Fruit fly (Drosophila melanogaster) whole organism, embryonic: ENCODE data around the gene Bace.

Source experiments
- Antp ChIP-seq: fragments of 200-800 bp; sonication (Bioruptor generic); optimal IDR thresholded peaks from 3 replicates; lab custom pipeline; 2016; ENCODE audit warnings: missing biosample characterization, missing genetic modification characterization
- CG12155 ChIP-seq: fragments of 200-800 bp; sonication (Bioruptor generic); optimal IDR thresholded peaks from 3 replicates; lab custom pipeline; 2016; ENCODE audit warnings: missing biosample characterization, missing genetic modification characterization
- CG13624 ChIP-seq: fragments of 200-800 bp; sonication (Bioruptor generic); optimal IDR thresholded peaks from 2 replicates; lab custom pipeline; 2016; ENCODE audit warnings: missing biosample characterization, missing genetic modification characterization
- CG13894 ChIP-seq: fragments of 200-800 bp; sonication (Bioruptor generic); optimal IDR thresholded peaks from 3 replicates; lab custom pipeline; 2018; ENCODE audit warnings: missing biosample characterization, mild to moderate bottlenecking, missing genetic modification characterization, moderate library complexity
- CG15269 ChIP-seq: fragments of 200-800 bp; sonication (Bioruptor generic); optimal IDR thresholded peaks from 2 replicates; lab custom pipeline; 2018; ENCODE audit warnings: missing biosample characterization, mild to moderate bottlenecking, missing genetic modification characterization, moderate library complexity
- CG15601 ChIP-seq: fragments of 200-800 bp; sonication (Bioruptor generic); optimal IDR thresholded peaks from 3 replicates; lab custom pipeline; 2019; ENCODE audit warnings: missing biosample characterization, mild to moderate bottlenecking, missing genetic modification characterization, moderate library complexity
- CG18476 ChIP-seq: fragments of 200-800 bp; sonication (Bioruptor generic); optimal IDR thresholded peaks from 2 replicates; lab custom pipeline; 2016; ENCODE audit warnings: missing biosample characterization, mild to moderate bottlenecking, missing genetic modification characterization
- CG18764 ChIP-seq: fragments of 200-800 bp; sonication (Bioruptor generic); optimal IDR thresholded peaks from 3 replicates; lab custom pipeline; 2016; ENCODE audit warnings: missing biosample characterization, missing genetic modification characterization
- CG2116 ChIP-seq: fragments of 200-800 bp; sonication (Bioruptor generic); optimal IDR thresholded peaks from 3 replicates; lab custom pipeline; 2018; ENCODE audit warnings: missing biosample characterization, mild to moderate bottlenecking, missing genetic modification characterization
- CG30020 ChIP-seq: fragments of 200-800 bp; optimal IDR thresholded peaks from 2 replicates; lab custom pipeline; 2019; ENCODE audit warnings: missing biosample characterization, mild to moderate bottlenecking, missing genetic modification characterization, moderate library complexity
- CG3163 ChIP-seq: fragments of 200-800 bp; sonication (Bioruptor generic); optimal IDR thresholded peaks from 3 replicates; lab custom pipeline; 2016; ENCODE audit warnings: missing biosample characterization, missing genetic modification characterization
- CG33557 ChIP-seq: fragments of 200-800 bp; sonication (Bioruptor generic); optimal IDR thresholded peaks from 2 replicates; lab custom pipeline; 2019; ENCODE audit warnings: missing biosample characterization, mild to moderate bottlenecking, missing genetic modification characterization, moderate library complexity
- CG34376 ChIP-seq: fragments of 200-800 bp; sonication (Bioruptor generic); optimal IDR thresholded peaks from 2 replicates; lab custom pipeline; 2018; ENCODE audit warnings: missing biosample characterization, mild to moderate bottlenecking, missing genetic modification characterization
- CG42726 ChIP-seq: fragments of 200-800 bp; sonication (Bioruptor generic); IDR thresholded peaks from 2 replicates; pipeline ENCODE4 v1.3.6; 2022; ENCODE audit warnings: missing biosample characterization, missing genetic modification characterization; ENCODE audit not compliant: partially characterized antibody
- CG4328 ChIP-seq: fragments of 200-800 bp; sonication (Bioruptor generic); optimal IDR thresholded peaks from 3 replicates; lab custom pipeline; 2017; ENCODE audit warnings: missing biosample characterization, missing genetic modification reagents, missing genetic modification characterization
- CG6791 ChIP-seq: fragments of 200-800 bp; sonication (Bioruptor generic); IDR thresholded peaks from 3 replicates; pipeline ENCODE4 v1.3.6; 2022; ENCODE audit warnings: missing biosample characterization, missing genetic modification characterization; ENCODE audit not compliant: partially characterized antibody
- CG7271 ChIP-seq: fragments of 200-800 bp; sonication (Bioruptor generic); optimal IDR thresholded peaks from 2 replicates; lab custom pipeline; 2018; ENCODE audit warnings: missing biosample characterization, mild to moderate bottlenecking, missing genetic modification characterization, moderate library complexity
- CG7928 ChIP-seq: fragments of 200-800 bp; sonication (Bioruptor generic); optimal IDR thresholded peaks from 2 replicates; lab custom pipeline; 2017; ENCODE audit warnings: missing biosample characterization, mild to moderate bottlenecking, missing genetic modification characterization
- CG8765 ChIP-seq: fragments of 200-800 bp; sonication (Bioruptor generic); IDR thresholded peaks from 2 replicates; pipeline ENCODE4 v1.3.6; 2022; ENCODE audit warnings: missing biosample characterization, missing genetic modification characterization
- Dad ChIP-seq: fragments of 200-800 bp; sonication (Bioruptor generic); optimal IDR thresholded peaks from 3 replicates; lab custom pipeline; 2016; ENCODE audit warnings: missing biosample characterization, missing genetic modification characterization
- Dp ChIP-seq: fragments of 200-800 bp; sonication (Bioruptor generic); optimal IDR thresholded peaks from 2 replicates; lab custom pipeline; 2018; ENCODE audit warnings: missing biosample characterization, mild to moderate bottlenecking, missing genetic modification characterization, moderate library complexity
- ERR ChIP-seq: fragments of 200-800 bp; sonication (Bioruptor generic); optimal IDR thresholded peaks from 2 replicates; lab custom pipeline; 2016; ENCODE audit warnings: missing biosample characterization, missing genetic modification characterization
- H15 ChIP-seq: fragments of 200-800 bp; sonication (Bioruptor generic); IDR thresholded peaks from 3 replicates; pipeline ENCODE4 v1.3.6; 2022; ENCODE audit warnings: missing biosample characterization, missing genetic modification characterization
- Hr51 ChIP-seq, 2 experiments: fragments of 200-800 bp; sonication (Bioruptor generic); optimal IDR thresholded peaks; 2 replicates in 1 of 2; 3 replicates in 1 of 2; lab custom pipeline; 2016 to 2018; ENCODE audit warnings: missing biosample characterization in 2 of 2, missing genetic modification characterization in 2 of 2, mild to moderate bottlenecking in 1 of 2, moderate library complexity in 1 of 2
- Lhr ChIP-seq: fragments of 200-800 bp; sonication (Bioruptor generic); optimal IDR thresholded peaks from 3 replicates; lab custom pipeline; 2017; ENCODE audit warnings: mild to moderate bottlenecking, missing biosample characterization, missing genetic modification reagents, missing genetic modification characterization
- Med ChIP-seq: fragments of 200-800 bp; sonication (Bioruptor generic); peaks from one replicate; lab custom pipeline; 2016; ENCODE audit warnings: missing biosample characterization, missing genetic modification characterization, mild to moderate bottlenecking, inconsistent platforms, moderate library complexity
- Mes4 ChIP-seq: fragments of 200-800 bp; sonication (Bioruptor generic); optimal IDR thresholded peaks from 2 replicates; lab custom pipeline; 2016; ENCODE audit warnings: missing biosample characterization, missing genetic modification characterization
- Mrtf ChIP-seq: fragments of 200-800 bp; sonication (Bioruptor generic); IDR thresholded peaks from 3 replicates; pipeline ENCODE4 v1.3.6; 2022; ENCODE audit warnings: missing biosample characterization, missing genetic modification characterization
- Myb ChIP-seq: fragments of 200-800 bp; sonication (Bioruptor generic); optimal IDR thresholded peaks from 2 replicates; lab custom pipeline; 2016; ENCODE audit warnings: missing biosample characterization, missing genetic modification characterization
- Nf-YB ChIP-seq: fragments of 200-800 bp; sonication (Bioruptor generic); optimal IDR thresholded peaks from 3 replicates; lab custom pipeline; 2019; ENCODE audit warnings: missing biosample characterization, mild to moderate bottlenecking, missing genetic modification characterization, moderate library complexity
- Xrp1 ChIP-seq: fragments of 200-800 bp; sonication (Bioruptor generic); IDR thresholded peaks from 2 replicates; pipeline ENCODE4 v1.3.6; 2022; ENCODE audit warnings: missing biosample characterization, missing genetic modification characterization
- YL-1 ChIP-seq: fragments of 200-800 bp; sonication (Bioruptor generic); optimal IDR thresholded peaks from 3 replicates; lab custom pipeline; 2017; ENCODE audit warnings: missing biosample characterization, mild to moderate bottlenecking, missing genetic modification characterization
- ara ChIP-seq: fragments of 200-800 bp; sonication (Bioruptor generic); IDR thresholded peaks from 2 replicates; pipeline ENCODE4 v1.3.6; 2022; ENCODE audit warnings: missing biosample characterization, missing genetic modification characterization
- chinmo ChIP-seq: fragments of 200-800 bp; sonication (Bioruptor generic); IDR thresholded peaks from 4 replicates; pipeline ENCODE4 v1.3.6; 2022; ENCODE audit warnings: missing biosample characterization, missing genetic modification characterization; ENCODE audit not compliant: partially characterized antibody
- chn ChIP-seq: fragments of 200-800 bp; sonication (Bioruptor generic); optimal IDR thresholded peaks from 2 replicates; lab custom pipeline; 2016; ENCODE audit warnings: missing biosample characterization, missing genetic modification characterization
- dpn ChIP-seq, 2 experiments: fragments of 200-800 bp; sonication (Bioruptor generic); optimal IDR thresholded peaks; 3 replicates each; lab custom pipeline; 2016; ENCODE audit warnings: missing biosample characterization in 2 of 2, missing genetic modification characterization in 2 of 2
- exex ChIP-seq: fragments of 200-800 bp; sonication (Bioruptor generic); optimal IDR thresholded peaks from 4 replicates; lab custom pipeline; 2018; ENCODE audit warnings: missing biosample characterization, mild to moderate bottlenecking, missing genetic modification characterization, moderate library complexity
- eyg ChIP-seq: fragments of 200-800 bp; sonication (Bioruptor generic); optimal IDR thresholded peaks from 3 replicates; lab custom pipeline; 2016; ENCODE audit warnings: missing biosample characterization, missing genetic modification characterization
- gfzf ChIP-seq: fragments of 200-800 bp; sonication (Bioruptor generic); optimal IDR thresholded peaks from 2 replicates; lab custom pipeline; 2016; ENCODE audit warnings: missing biosample characterization, mild to moderate bottlenecking, missing genetic modification characterization, moderate library complexity
- her ChIP-seq: fragments of 200-800 bp; sonication (Bioruptor generic); optimal IDR thresholded peaks from 2 replicates; lab custom pipeline; 2016; ENCODE audit warnings: missing biosample characterization, missing genetic modification characterization
- insv ChIP-seq, 2 experiments: fragments of 200-800 bp; sonication (Bioruptor generic); optimal IDR thresholded peaks; 3 replicates each; lab custom pipeline; 2016 to 2018; ENCODE audit warnings: missing biosample characterization in 2 of 2, missing genetic modification characterization in 2 of 2
- jigr1 ChIP-seq: fragments of 200-800 bp; sonication (Bioruptor generic); IDR thresholded peaks from 3 replicates; pipeline ENCODE4 v1.3.6; 2022; ENCODE audit warnings: missing biosample characterization, missing genetic modification characterization
- klu ChIP-seq: fragments of 200-800 bp; sonication (Bioruptor generic); IDR thresholded peaks from 2 replicates; pipeline ENCODE4 v1.3.6; 2022; ENCODE audit warnings: missing biosample characterization, missing genetic modification characterization
- lilli ChIP-seq: fragments of 200-800 bp; sonication (Bioruptor generic); optimal IDR thresholded peaks from 3 replicates; lab custom pipeline; 2016; ENCODE audit warnings: missing biosample characterization, missing genetic modification characterization
- nerfin-2 ChIP-seq: fragments of 200-800 bp; sonication (Bioruptor generic); IDR thresholded peaks from 2 replicates; pipeline ENCODE4 v1.3.6; 2022; ENCODE audit warnings: missing biosample characterization, missing genetic modification characterization; ENCODE audit not compliant: partially characterized antibody
- pzg ChIP-seq: fragments of 200-800 bp; sonication (Bioruptor generic); optimal IDR thresholded peaks from 3 replicates; lab custom pipeline; 2018; ENCODE audit warnings: missing biosample characterization, mild to moderate bottlenecking, missing genetic modification characterization, moderate library complexity
- sna ChIP-seq: fragments of 200-800 bp; sonication (Bioruptor generic); IDR thresholded peaks from 2 replicates; pipeline ENCODE4 v1.3.6; 2022; ENCODE audit warnings: missing biosample characterization, missing genetic modification characterization; ENCODE audit not compliant: partially characterized antibody
- stwl ChIP-seq: fragments of 200-800 bp; sonication (Bioruptor generic); optimal IDR thresholded peaks from 3 replicates; lab custom pipeline; 2018; ENCODE audit warnings: missing biosample characterization, mild to moderate bottlenecking, missing genetic modification characterization, moderate library complexity
- trem ChIP-seq: fragments of 200-800 bp; optimal IDR thresholded peaks from 3 replicates; lab custom pipeline; 2019; ENCODE audit warnings: missing biosample characterization, mild to moderate bottlenecking, missing genetic modification characterization, moderate library complexity
- tx ChIP-seq: fragments of 200-800 bp; sonication (Bioruptor generic); optimal IDR thresholded peaks from 2 replicates; lab custom pipeline; 2016; ENCODE audit warnings: missing biosample characterization, missing genetic modification characterization

Bace gene

dm6 chr2L:8511723-8512122, 15.6 kb upstream of the Bace start, which contains the start of gene CG13096 (continued):
- TF ChIP-seq CG2116 (GFP tag; lab: Kevin White, UChicago) = peak; percentile 96
- peak; percentile 18 for TF ChIP-seq Antp (GFP tag; lab: Kevin White, UChicago)
- peak; percentile 98 for TF ChIP-seq CG42726 (GFP tag; lab: Robert Waterston, UW)
- TF ChIP-seq Mrtf (GFP tag; lab: Robert Waterston, UW) = no peak
- peak; percentile 77 for TF ChIP-seq Lhr (GFP tag; lab: Kevin White, UChicago)
- peak; percentile 99 for TF ChIP-seq pzg
- TF ChIP-seq CG33557 (GFP tag; lab: Kevin White, UChicago) = no peak
- TF ChIP-seq sna (GFP tag; lab: Robert Waterston, UW) = peak; percentile 99
- peak; percentile 81 for TF ChIP-seq CG7928
- no peak for TF ChIP-seq CG18476 (GFP tag; lab: Kevin White, UChicago)
- TF ChIP-seq Dp (GFP tag; lab: Kevin White, UChicago) = peak; percentile 83
- TF ChIP-seq CG4328 (GFP tag; lab: Kevin White, UChicago) = no peak
- TF ChIP-seq trem (tag; lab: Kevin White, UChicago) = peak; percentile 85
- no peak for TF ChIP-seq CG15269 (tag; lab: Kevin White, UChicago)
- TF ChIP-seq chinmo = peak; percentile 99
- TF ChIP-seq tx (GFP tag; lab: Kevin White, UChicago) = no peak
- TF ChIP-seq exex (tag; lab: Kevin White, UChicago) = peak; percentile 24
- no peak for TF ChIP-seq CG3163 (GFP tag; lab: Kevin White, UChicago)
- peak; percentile 53 for TF ChIP-seq gfzf (GFP tag; lab: Kevin White, UChicago)
- peak; percentile 8 for TF ChIP-seq CG34376 (GFP tag; lab: Kevin White, UChicago)
- peak in 1 of 2 experiments; percentile 27 for TF ChIP-seq Hr51 (GFP tag; optimal IDR thresholded peaks at IDR 0.05; lab: Kevin White, UChicago)
- TF ChIP-seq jigr1 = no peak
- TF ChIP-seq Mes4 = peak; percentile 30
- TF ChIP-seq YL-1 = peak; percentile 74
- no peak for TF ChIP-seq eyg
- TF ChIP-seq stwl (tag; lab: Kevin White, UChicago) = peak; percentile 84
- TF ChIP-seq her (GFP tag; lab: Kevin White, UChicago) = peak; percentile 10
- TF ChIP-seq Dad (GFP tag; lab: Kevin White, UChicago) = peak; percentile 22
- TF ChIP-seq CG7271 (tag; lab: Kevin White, UChicago) = no peak
- TF ChIP-seq CG6791 (GFP tag; lab: Robert Waterston, UW) = peak; percentile 99
- TF ChIP-seq CG15601 = peak; percentile 59
- peak; percentile 97 for TF ChIP-seq nerfin-2 (GFP tag; lab: Robert Waterston, UW)
- TF ChIP-seq H15 = no peak
- peak; percentile 21 for TF ChIP-seq CG12155 (GFP tag; lab: Kevin White, UChicago)
- TF ChIP-seq Nf-YB = peak; percentile 60
- TF ChIP-seq lilli (GFP tag; lab: Kevin White, UChicago) = peak; percentile 47
- no peak for TF ChIP-seq CG18764 (GFP tag; lab: Kevin White, UChicago)
- TF ChIP-seq CG30020 = peak; percentile 38
- peak; percentile 99 for TF ChIP-seq Myb (GFP tag; lab: Kevin White, UChicago)
- no peak for TF ChIP-seq Med (GFP tag; lab: Kevin White, UChicago)
- TF ChIP-seq ara (GFP tag; lab: Robert Waterston, UW) = no peak
- peak; percentile 82 for TF ChIP-seq CG13894 (tag; lab: Kevin White, UChicago)
- TF ChIP-seq insv (GFP tag; optimal IDR thresholded peaks at IDR 0.05; lab: Kevin White, UChicago) = peak in 1 of 2 experiments; percentile 37
- 0 out of 2 replicates have a peak, but pooled peaks have one; percentile 14 for TF ChIP-seq Xrp1 (GFP tag; lab: Robert Waterston, UW)
- TF ChIP-seq ERR (GFP tag; lab: Kevin White, UChicago) = peak; percentile 15
- TF ChIP-seq chn (GFP tag; lab: Kevin White, UChicago) = peak; percentile 32
- peak; percentile 37 to 43 for TF ChIP-seq dpn (GFP tag; optimal IDR thresholded peaks at IDR 0.05; lab: Kevin White, UChicago)
- no peak for TF ChIP-seq klu (GFP tag; lab: Robert Waterston, UW)
- TF ChIP-seq CG13624 (GFP tag; lab: Kevin White, UChicago) = peak; percentile 73
- no peak for TF ChIP-seq CG8765
